Worm (Caenorhabditis elegans) whole organism, mixed stage, embryonic: Measurements from ENCODE around the gene srh-69.

Source experiments
- ceh-39 ChIP-seq: fragments of 150-350 bp; optimal IDR thresholded peaks from 2 replicates; lab custom pipeline; 2014; ENCODE audit warnings: missing biosample characterization, missing genetic modification characterization
- ceh-43 ChIP-seq: fragments of 200-800 bp; sonication (Bioruptor generic); optimal IDR thresholded peaks from 2 replicates; lab custom pipeline; 2018; ENCODE audit warnings: mild to moderate bottlenecking, missing genetic modification characterization, moderate library complexity, missing compliant biosample characterization
- ham-2 ChIP-seq: fragments of 200-800 bp; sonication (Bioruptor generic); optimal IDR thresholded peaks from 2 replicates; lab custom pipeline; 2018; ENCODE audit warnings: mild to moderate bottlenecking, missing genetic modification characterization, missing compliant biosample characterization
- lin-13 ChIP-seq: fragments of 150-350 bp; optimal IDR thresholded peaks from 2 replicates; lab custom pipeline; 2014; ENCODE audit warnings: missing biosample characterization, missing genetic modification characterization
- lsy-2 ChIP-seq: fragments of 150-350 bp; optimal IDR thresholded peaks from 2 replicates; lab custom pipeline; 2014; ENCODE audit warnings: missing biosample characterization, missing genetic modification characterization
- mls-2 ChIP-seq: sonication (generic microtip); optimal IDR thresholded peaks from 2 replicates; lab custom pipeline; 2016; ENCODE audit warnings: mild to moderate bottlenecking, missing genetic modification characterization, moderate library complexity, missing compliant biosample characterization
- nhr-76 ChIP-seq: sonication (generic microtip); optimal IDR thresholded peaks from 2 replicates; lab custom pipeline; 2017; ENCODE audit warnings: missing biosample characterization, missing genetic modification characterization
- snpc-4 ChIP-seq: fragments of 150-350 bp; optimal IDR thresholded peaks from 2 replicates; lab custom pipeline; 2014; ENCODE audit warnings: missing biosample characterization, missing genetic modification characterization

DNA sequence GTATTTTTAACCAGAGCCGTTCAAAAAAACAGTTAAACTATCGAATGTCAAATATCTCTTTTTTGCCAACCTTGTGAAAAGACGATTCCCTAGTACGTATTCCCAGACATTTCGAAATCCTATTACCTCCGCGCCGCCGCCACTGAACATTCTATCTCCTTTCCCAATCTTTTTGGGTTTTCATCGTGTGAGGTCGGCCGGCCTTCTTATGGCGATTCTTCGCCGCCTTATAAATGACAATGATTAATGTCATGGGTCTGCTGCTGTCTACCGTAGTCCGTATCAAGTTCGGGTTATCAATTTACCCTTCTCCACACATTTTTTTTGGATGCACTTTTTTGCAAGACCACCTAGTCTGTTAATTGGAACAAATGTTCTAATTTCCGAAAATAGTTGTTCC lies 35.1 kb upstream of the srh-69 start:
- TF ChIP-seq ham-2 (GFP tag; lab: Kevin White, UChicago) (no peak), ceh-43 (no peak), lsy-2 (no peak), mls-2 (tag; lab: Kevin White, UChicago) (no peak), snpc-4 (tag; lab: Kevin White, UChicago) (no peak), nhr-76 (tag; lab: Kevin White, UChicago) (no peak), ceh-39 (no peak), lin-13 (tag; lab: Kevin White, UChicago) (no peak)
